Fruit fly (Drosophila melanogaster): ENCODE data around the gene Mpv17.
A peak's percentile ranks its signal among the peaks of the same experiment; 100 is the strongest.

Gene Mpv17

DNA sequence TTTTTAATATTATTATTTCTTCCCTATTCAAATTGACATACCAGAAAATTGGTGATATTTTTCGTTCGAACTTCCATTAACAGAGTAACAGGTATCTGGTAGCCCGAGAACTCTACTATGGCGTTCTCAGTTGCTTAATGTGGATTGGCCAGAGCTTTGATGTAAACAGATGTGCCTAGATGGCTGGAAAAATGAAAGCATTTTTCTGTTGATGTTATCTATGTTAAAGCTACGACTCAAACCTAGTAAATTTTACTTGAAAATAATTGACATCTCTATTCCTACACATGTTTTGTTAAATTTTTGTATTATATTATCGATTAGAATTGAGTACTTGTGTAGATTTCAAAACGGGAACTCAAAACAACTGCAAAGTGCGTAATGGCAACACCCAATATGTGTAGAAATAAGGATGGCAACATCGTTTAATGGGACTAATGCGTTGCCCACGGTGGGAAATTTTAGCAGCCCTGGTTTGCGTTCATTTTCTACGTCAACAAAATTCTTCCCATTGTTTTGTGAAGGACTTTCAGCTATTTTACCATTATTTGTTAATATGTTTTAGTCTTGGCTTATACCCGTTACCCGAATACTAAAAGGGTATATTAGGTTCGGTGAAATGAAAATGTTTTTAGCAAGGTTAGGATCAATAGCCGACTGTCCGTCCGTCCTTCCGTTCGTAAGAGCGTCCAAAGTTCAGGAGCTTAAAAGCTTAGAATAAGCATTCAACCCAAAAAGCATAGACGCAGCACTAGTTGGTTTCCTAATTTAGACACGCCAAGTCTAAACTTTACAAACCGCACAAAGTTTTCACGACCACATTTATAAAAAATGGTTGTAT lies 49.3 kb downstream of the Mpv17 start:
- TF ChIP-seq OdsH (GFP tag; optimal IDR thresholded peaks at IDR 0.05): peak; percentile 34
- peak; percentile 70 for TF ChIP-seq Eip78C (GFP tag)
- no peak for TF ChIP-seq CG11294 (GFP tag; IDR thresholded peaks at IDR 0.05)
- peak; percentile 26 for TF ChIP-seq pdm3 (GFP tag; optimal IDR thresholded peaks at IDR 0.05)
- TF ChIP-seq Sox14 (GFP tag; optimal IDR thresholded peaks at IDR 0.05): peak; percentile 2
- TF ChIP-seq svp (GFP tag): peak; percentile 46
- TF ChIP-seq esn (GFP tag; optimal IDR thresholded peaks at IDR 0.05): peak; percentile 37
- TF ChIP-seq fkh (GFP tag; optimal IDR thresholded peaks at IDR 0.05): peak; percentile 20
- no peak for TF ChIP-seq fd85E (GFP tag; optimal IDR thresholded peaks at IDR 0.05)
- peak; percentile 7 for TF ChIP-seq Sox102F (GFP tag; optimal IDR thresholded peaks at IDR 0.05)
- TF ChIP-seq Ets96B (tag; optimal IDR thresholded peaks at IDR 0.05): no peak

All from whole organism, prepupa.